Fruit fly (Drosophila melanogaster): ENCODE data around the gene RhoGEF3.
A peak's percentile ranks its signal among the peaks of the same experiment; 100 is the strongest.

RhoGEF3 gene

dm6 chr3L:347641-348405 is 70.6 kb downstream of the RhoGEF3 start (continued):
- TF ChIP-seq CrebB (tag; optimal IDR thresholded peaks at IDR 0.05), result no peak
- no peak for TF ChIP-seq Dfd (GFP tag; optimal IDR thresholded peaks at IDR 0.05)
- peak; percentile 64 for TF ChIP-seq CG8944 (GFP tag; optimal IDR thresholded peaks at IDR 0.05)
- TF ChIP-seq Nf-YC (tag; optimal IDR thresholded peaks at IDR 0.05), result no peak
- TF ChIP-seq shn (GFP tag; optimal IDR thresholded peaks at IDR 0.05), result peak; percentile 77
- peak; percentile 69 for TF ChIP-seq tio (GFP tag; optimal IDR thresholded peaks at IDR 0.05)
- TF ChIP-seq CG12155 (GFP tag; optimal IDR thresholded peaks at IDR 0.05), result peak; percentile 51
- no peak for TF ChIP-seq mirr (GFP tag; optimal IDR thresholded peaks at IDR 0.05)
- TF ChIP-seq gro (GFP tag; optimal IDR thresholded peaks at IDR 0.05), result no peak
- peak; percentile 61 for TF ChIP-seq kah (GFP tag; optimal IDR thresholded peaks at IDR 0.05)
- 0 out of 3 replicates have a peak, but pooled peaks have one; percentile 44 for TF ChIP-seq CG3726 (GFP tag; IDR thresholded peaks at IDR 0.05)
- TF ChIP-seq CG13894 (tag; optimal IDR thresholded peaks at IDR 0.05), result no peak
- TF ChIP-seq gfzf (GFP tag; optimal IDR thresholded peaks at IDR 0.05), result no peak
- peak; percentile 76 for TF ChIP-seq Optix (GFP tag; IDR thresholded peaks at IDR 0.05)
- no peak for TF ChIP-seq Vsx1 (GFP tag; optimal IDR thresholded peaks at IDR 0.05)
- no peak for TF ChIP-seq CG12104 (GFP tag; optimal IDR thresholded peaks at IDR 0.05)
- TF ChIP-seq CG9215 (GFP tag; IDR thresholded peaks at IDR 0.05), result peak; percentile 45; the same call in 1 of the 2 replicates
- TF ChIP-seq CG10462 (GFP tag; optimal IDR thresholded peaks at IDR 0.05), result no peak
- no peak for TF ChIP-seq Dad (GFP tag; optimal IDR thresholded peaks at IDR 0.05)
- peak; percentile 33 for TF ChIP-seq p53 (GFP tag; optimal IDR thresholded peaks at IDR 0.05)
- TF ChIP-seq Sry-β (GFP tag; optimal IDR thresholded peaks at IDR 0.05), result peak; percentile 27
- TF ChIP-seq lola (GFP tag; optimal IDR thresholded peaks at IDR 0.05), result peak in 1 of 3 experiments; percentile 69
- TF ChIP-seq cad (GFP tag; optimal IDR thresholded peaks at IDR 0.05), result no peak
- TF ChIP-seq CG13287 (GFP tag; IDR thresholded peaks at IDR 0.05; ENCODE audit: partially characterized antibody), result no peak
- TF ChIP-seq D (optimal IDR thresholded peaks at IDR 0.05), result no peak
- peak; percentile 83 for TF ChIP-seq D (GFP tag; optimal IDR thresholded peaks at IDR 0.05)
- TF ChIP-seq caup (GFP tag; optimal IDR thresholded peaks at IDR 0.05; ENCODE audit: severe bottlenecking), result no peak
- TF ChIP-seq tup (GFP tag; optimal IDR thresholded peaks at IDR 0.05), result no peak
- TF ChIP-seq schlank (tag; optimal IDR thresholded peaks at IDR 0.05), result peak; percentile 7
- TF ChIP-seq CG33213 (GFP tag; optimal IDR thresholded peaks at IDR 0.05), result peak; percentile 40
- peak; percentile 36 for TF ChIP-seq da (GFP tag; optimal IDR thresholded peaks at IDR 0.05)
- no peak for TF ChIP-seq Jarid2 (GFP tag; optimal IDR thresholded peaks at IDR 0.05)
- no peak for TF ChIP-seq Dip2 (GFP tag; IDR thresholded peaks at IDR 0.05)
- TF ChIP-seq pfk (GFP tag; optimal IDR thresholded peaks at IDR 0.05), result no peak
- peak; percentile 17 for TF ChIP-seq TFAM (GFP tag; optimal IDR thresholded peaks at IDR 0.05)
- 0 out of 2 replicates have a peak, but pooled peaks have one; percentile 53 for TF ChIP-seq sim (GFP tag; IDR thresholded peaks at IDR 0.05)
- TF ChIP-seq mld (GFP tag; IDR thresholded peaks at IDR 0.05; ENCODE audit: partially characterized antibody), result no peak
- no peak for TF ChIP-seq pan (optimal IDR thresholded peaks at IDR 0.05)
- TF ChIP-seq pan (GFP tag; optimal IDR thresholded peaks at IDR 0.05 in 1 of 2, IDR thresholded peaks at IDR 0.05 in 1 of 2), result peak in 1 of 2 experiments; percentile 63
- 0 out of 2 replicates have a peak, but pooled peaks have one; percentile 4 for TF ChIP-seq al (GFP tag; IDR thresholded peaks at IDR 0.05)
- TF ChIP-seq Hmx (GFP tag; optimal IDR thresholded peaks at IDR 0.05), result no peak
- no peak for TF ChIP-seq CG6791 (GFP tag; IDR thresholded peaks at IDR 0.05; ENCODE audit: partially characterized antibody)
- no peak for TF ChIP-seq yki (optimal IDR thresholded peaks at IDR 0.05)
- TF ChIP-seq pho (GFP tag; optimal IDR thresholded peaks at IDR 0.05), result no peak
- peak; percentile 65 for TF ChIP-seq CG6272 (GFP tag; IDR thresholded peaks at IDR 0.05)
- peak; percentile 67 for TF ChIP-seq Camta (GFP tag; optimal IDR thresholded peaks at IDR 0.05)
- peak; percentile 80 for TF ChIP-seq HLH3B (GFP tag; IDR thresholded peaks at IDR 0.05)
- no peak for TF ChIP-seq unc-4 (GFP tag; IDR thresholded peaks at IDR 0.05; ENCODE audit: partially characterized antibody)
- TF ChIP-seq ap (GFP tag; IDR thresholded peaks at IDR 0.05), result peak; percentile 56
- TF ChIP-seq E2f1 (GFP tag; IDR thresholded peaks at IDR 0.05), result peak; percentile 68

Measured in whole organism, embryonic.